Worm (Caenorhabditis elegans): Measurements from ENCODE around the gene snx-1.

The snx-1 gene

DNA sequence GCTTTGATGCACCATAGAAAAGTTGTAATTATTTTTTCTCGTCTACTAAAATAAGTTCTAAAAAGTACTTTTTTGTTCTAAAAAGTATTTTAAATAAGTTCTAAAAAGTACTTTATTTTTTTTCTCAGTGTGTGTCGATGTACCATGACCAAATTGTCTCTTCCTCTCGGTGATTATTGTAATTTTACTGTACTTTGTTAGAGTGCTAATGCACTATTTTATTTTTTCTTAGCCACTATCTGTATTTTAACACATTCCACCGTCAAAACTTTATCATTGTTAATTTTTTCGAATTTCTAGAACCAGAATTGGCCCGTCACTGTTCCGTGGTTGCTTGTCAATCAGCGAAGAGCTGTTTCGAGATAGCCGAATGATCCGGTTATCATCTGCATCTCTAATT lies 51.2 kb downstream of the snx-1 start, which contains the start of gene hot-8:
hot-8 (plus strand) TSS at position 301 of the 400 bp plus-strand sequence.
- TF ChIP-seq aly-2 (tag; optimal IDR thresholded peaks at IDR 0.05) (no peak), ama-1 (optimal IDR thresholded peaks at IDR 0.05) (no peak), R02D3.7 (tag; optimal IDR thresholded peaks at IDR 0.05) (no peak), ceh-16 (tag; optimal IDR thresholded peaks at IDR 0.05) (no peak), pha-4 (tag; optimal IDR thresholded peaks at IDR 0.05) (no peak), ZK546.5 (tag; optimal IDR thresholded peaks at IDR 0.05) (no peak), nhr-237 (tag; optimal IDR thresholded peaks at IDR 0.05) (no peak), nhr-77 (tag; optimal IDR thresholded peaks at IDR 0.05) (no peak), nfya-1 (tag; optimal IDR thresholded peaks at IDR 0.05; ENCODE audit: insufficient read depth) (no peak), skn-1 (tag; optimal IDR thresholded peaks at IDR 0.05) (no peak)

DNA sequence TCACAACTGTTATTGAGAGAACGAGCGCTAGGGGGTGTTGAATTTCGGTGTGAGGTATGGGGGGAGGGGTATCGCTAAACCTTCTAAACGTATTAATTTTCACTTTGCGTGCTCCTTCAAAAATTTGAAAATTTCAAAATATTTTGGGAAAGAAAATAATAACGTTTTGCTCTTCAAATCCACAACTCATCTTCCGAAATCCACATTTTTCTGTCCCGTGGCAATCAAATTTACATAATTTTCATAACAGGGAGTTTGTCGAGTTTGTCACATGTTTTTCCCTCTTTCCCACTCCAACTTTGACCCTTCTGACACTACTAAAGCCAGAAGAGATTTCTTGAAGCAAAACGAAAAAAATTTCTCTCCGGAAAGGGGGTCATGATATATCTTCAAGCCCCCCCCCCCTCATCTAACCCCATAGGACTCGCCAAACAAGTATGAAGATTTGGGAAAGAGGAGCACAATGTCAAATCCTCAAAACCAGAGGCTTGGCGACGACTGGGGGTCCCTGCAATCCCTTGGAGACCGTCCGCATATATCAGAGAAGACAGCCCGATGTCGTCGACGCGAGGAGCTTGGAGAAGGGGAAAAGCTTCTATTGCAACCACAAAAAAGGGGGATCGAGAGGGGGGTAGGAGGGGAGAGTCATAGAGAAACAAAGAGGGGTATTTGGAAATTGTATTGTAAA lies 52.6 kb downstream of the snx-1 start:
- no peak for TF ChIP-seq nhr-67 (tag; optimal IDR thresholded peaks at IDR 0.05)
- TF ChIP-seq lsy-12 (tag; optimal IDR thresholded peaks at IDR 0.05): no peak
- no peak for TF ChIP-seq aly-2 (tag; optimal IDR thresholded peaks at IDR 0.05)
- TF ChIP-seq lin-15B (tag; optimal IDR thresholded peaks at IDR 0.05): no peak
- no peak for TF ChIP-seq egl-27 (tag; optimal IDR thresholded peaks at IDR 0.05)
- TF ChIP-seq ZK546.5 (tag; optimal IDR thresholded peaks at IDR 0.05): no peak
- TF ChIP-seq eor-1 (tag; optimal IDR thresholded peaks at IDR 0.05): no peak
- TF ChIP-seq nhr-43 (tag; optimal IDR thresholded peaks at IDR 0.05; ENCODE audit: poor library complexity, severe bottlenecking): no peak
- no peak for TF ChIP-seq snpc-4 (tag; optimal IDR thresholded peaks at IDR 0.05)
- no peak for TF ChIP-seq unc-62 (GFP tag; optimal IDR thresholded peaks at IDR 0.05)
- no peak for TF ChIP-seq skn-1 (tag; optimal IDR thresholded peaks at IDR 0.05)
- TF ChIP-seq nhr-11 (tag; optimal IDR thresholded peaks at IDR 0.05): no peak
- TF ChIP-seq fos-1 (tag; optimal IDR thresholded peaks at IDR 0.05): no peak

Data from whole organism, L3 larva.